Worm (Caenorhabditis elegans) whole organism, midembryonic: Measurements from ENCODE around the gene F39F10.4.

ENCODE experiments used
- T22C8.4 ChIP-seq: fragments of 200-800 bp; sonication (Bioruptor generic); IDR thresholded peaks from 2 replicates; pipeline ENCODE4 v1.3.6; 2022; ENCODE audit warnings: missing genetic modification characterization, missing compliant biosample characterization
- cog-1 ChIP-seq: sonication (generic microtip); optimal IDR thresholded peaks from 2 replicates; lab custom pipeline; 2016; ENCODE audit warnings: missing genetic modification characterization, missing compliant biosample characterization
- flt-1 ChIP-seq: fragments of 200-800 bp; sonication (Bioruptor generic); IDR thresholded peaks from 2 replicates; pipeline ENCODE4 v1.3.6; 2022; ENCODE audit warnings: missing genetic modification characterization, missing compliant biosample characterization
- klf-2 ChIP-seq: fragments of 200-800 bp; sonication (Bioruptor generic); conservative IDR thresholded peaks from 2 replicates; pipeline ENCODE4 v1.3.6; 2022; ENCODE audit warnings: missing genetic modification reagents, missing genetic modification characterization, missing compliant biosample characterization
- med-1 ChIP-seq: sonication (generic microtip); optimal IDR thresholded peaks from 2 replicates; lab custom pipeline; 2017; ENCODE audit warnings: missing genetic modification characterization, mild to moderate bottlenecking, missing compliant biosample characterization, antibody characterized with exemption, missing genetic modification reagents; ENCODE audit not compliant: insufficient read depth
- tab-1 ChIP-seq: fragments of 200-800 bp; sonication (Bioruptor generic); IDR thresholded peaks from 2 replicates; pipeline ENCODE4 v1.3.6; 2022; ENCODE audit warnings: missing genetic modification characterization, missing compliant biosample characterization
- ztf-23 ChIP-seq: fragments of 200-800 bp; sonication (Bioruptor generic); IDR thresholded peaks from 2 replicates; pipeline ENCODE4 v1.3.6; 2022; ENCODE audit warnings: missing genetic modification reagents, missing genetic modification characterization, missing compliant biosample characterization
- ztf-29 ChIP-seq: fragments of 200-800 bp; sonication (Bioruptor generic); IDR thresholded peaks from 2 replicates; pipeline ENCODE4 v1.3.6; 2022; ENCODE audit warnings: missing genetic modification reagents, missing genetic modification characterization, missing compliant biosample characterization

ce11 chrX:16902657-16903056 is 862 bp downstream of the F39F10.4 start:
- TF ChIP-seq tab-1 (GFP tag; lab: Robert Waterston, UW): no peak
- TF ChIP-seq cog-1 (tag; lab: Kevin White, UChicago): no peak
- TF ChIP-seq ztf-23 (GFP tag; lab: Robert Waterston, UW): no peak
- no peak for TF ChIP-seq T22C8.4
- TF ChIP-seq klf-2 (GFP tag; lab: Robert Waterston, UW): no peak
- no peak for TF ChIP-seq ztf-29 (GFP tag; lab: Robert Waterston, UW)
- no peak for TF ChIP-seq med-1 (GFP tag; lab: Kevin White, UChicago)
- TF ChIP-seq flt-1 (GFP tag; lab: Robert Waterston, UW): no peak
